Worm (Caenorhabditis elegans): ENCODE results near the gene Y69A2AR.1.

DNA sequence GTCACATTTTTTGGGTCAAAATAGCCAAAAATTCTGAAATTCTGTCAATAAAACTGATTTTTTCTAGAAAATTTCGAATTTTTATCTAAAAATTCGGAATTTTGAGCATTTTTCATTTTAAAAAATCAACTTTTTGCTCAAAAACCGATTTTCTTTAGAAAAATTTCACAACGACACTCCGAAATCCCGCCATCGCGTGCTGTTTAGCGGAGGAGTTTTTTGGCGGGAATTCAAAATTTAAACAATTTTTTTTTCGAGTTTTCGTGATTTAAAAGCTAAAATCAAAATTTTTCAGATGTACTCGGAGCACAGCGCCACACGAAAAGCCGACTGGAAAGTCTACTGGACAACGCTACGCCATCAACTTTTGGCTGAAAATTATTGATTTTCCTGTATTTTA, 10.8 kb downstream of the Y69A2AR.1 start:
- TF ChIP-seq unc-62 (GFP tag; optimal IDR thresholded peaks at IDR 0.05) (no peak), tbp1 (GFP tag; optimal IDR thresholded peaks at IDR 0.05) (no peak), chd-7 (tag; optimal IDR thresholded peaks at IDR 0.05) (no peak)

Measured in whole organism, young adult.